Worm (Caenorhabditis elegans) whole organism, young adult: ENCODE data around the gene F52C6.4.

Experiments
- B0336.3 ChIP-seq: fragments of 200-800 bp; sonication (Bioruptor generic); IDR thresholded peaks from 2 replicates; pipeline ENCODE4 v1.3.6; 2022; ENCODE audit warnings: missing genetic modification characterization, missing compliant biosample characterization
- D2030.7 ChIP-seq: fragments of 200-800 bp; sonication (Bioruptor generic); IDR thresholded peaks from 2 replicates; pipeline ENCODE4 v1.3.6; 2022; ENCODE audit warnings: missing genetic modification reagents, missing genetic modification characterization, missing compliant biosample characterization
- F33H1.4 ChIP-seq: fragments of 200-800 bp; sonication (Bioruptor generic); IDR thresholded peaks from 2 replicates; pipeline ENCODE4 v1.3.6; 2022; ENCODE audit warnings: missing genetic modification reagents, missing genetic modification characterization, missing compliant biosample characterization
- F37B4.10 ChIP-seq: fragments of 200-800 bp; sonication (Bioruptor generic); IDR thresholded peaks from 2 replicates; pipeline ENCODE4 v1.3.6; 2022; ENCODE audit warnings: missing genetic modification characterization, missing compliant biosample characterization
- F49E8.2 ChIP-seq: sonication (generic microtip); optimal IDR thresholded peaks from 3 replicates; lab custom pipeline; 2017; ENCODE audit warnings: missing genetic modification characterization, mild to moderate bottlenecking, missing compliant biosample characterization, antibody characterized with exemption, moderate library complexity; ENCODE audit not compliant: insufficient read depth
- F52B5.7 ChIP-seq: sonication (generic microtip); optimal IDR thresholded peaks from 2 replicates; lab custom pipeline; 2016; ENCODE audit warnings: mild to moderate bottlenecking, missing genetic modification characterization, missing compliant biosample characterization
- F55B11.4 ChIP-seq: sonication (generic microtip); optimal IDR thresholded peaks from 2 replicates; lab custom pipeline; 2016; ENCODE audit warnings: missing compliant biosample characterization, missing genetic modification characterization, borderline replicate concordance; ENCODE audit not compliant: insufficient read depth
- F57A8.1 ChIP-seq: fragments of 200-800 bp; sonication (Bioruptor generic); optimal IDR thresholded peaks from 2 replicates; lab custom pipeline; 2018; ENCODE audit warnings: mild to moderate bottlenecking, missing genetic modification characterization, moderate library complexity, missing compliant biosample characterization
- T07F8.4 ChIP-seq: sonication (generic microtip); optimal IDR thresholded peaks from 2 replicates; lab custom pipeline; 2016; ENCODE audit warnings: mild to moderate bottlenecking, missing genetic modification characterization, moderate library complexity, missing compliant biosample characterization
- T26A5.8 ChIP-seq: sonication (generic microtip); optimal IDR thresholded peaks from 2 replicates; lab custom pipeline; 2016; ENCODE audit warnings: missing genetic modification characterization, missing compliant biosample characterization
- Y56A3A.18 ChIP-seq: fragments of 200-800 bp; sonication (Bioruptor generic); IDR thresholded peaks from 2 replicates; pipeline ENCODE4 v1.3.6; 2022; ENCODE audit warnings: missing genetic modification reagents, missing genetic modification characterization, missing compliant biosample characterization
- Y67H2A.10 ChIP-seq: fragments of 200-800 bp; sonication (Bioruptor generic); conservative IDR thresholded peaks from 2 replicates; pipeline ENCODE4 v1.3.6; 2022; ENCODE audit warnings: missing genetic modification reagents, missing genetic modification characterization, missing compliant biosample characterization
- aptf-3 ChIP-seq: fragments of 200-800 bp; sonication (Bioruptor generic); IDR thresholded peaks from 2 replicates; pipeline ENCODE4 v1.3.6; 2022; ENCODE audit warnings: missing genetic modification characterization, missing compliant biosample characterization
- attf-3 ChIP-seq: fragments of 200-800 bp; sonication (Bioruptor generic); conservative IDR thresholded peaks from 2 replicates; pipeline ENCODE4 v1.3.6; 2022; ENCODE audit warnings: missing genetic modification reagents, missing genetic modification characterization, missing compliant biosample characterization
- bed-2 ChIP-seq: fragments of 200-800 bp; sonication (Bioruptor generic); IDR thresholded peaks from 2 replicates; pipeline ENCODE4 v1.3.6; 2022; ENCODE audit warnings: missing genetic modification reagents, missing genetic modification characterization, missing compliant biosample characterization
- cebp-1 ChIP-seq, 2 experiments: fragments of 200-800 bp in 1 of 2; sonication (Bioruptor generic) in 1 of 2; sonication (generic microtip) in 1 of 2; IDR thresholded peaks in 1 of 2; optimal IDR thresholded peaks in 1 of 2; 2 replicates each; pipeline versions ENCODE4 v1.3.6 to Lab custom; 2017 to 2022; ENCODE audit warnings: missing compliant biosample characterization in 2 of 2, missing genetic modification characterization in 2 of 2, mild to moderate bottlenecking in 1 of 2, missing genetic modification reagents in 1 of 2, moderate library complexity in 1 of 2
- cebp-2 ChIP-seq: fragments of 200-800 bp; sonication (Bioruptor generic); IDR thresholded peaks from 2 replicates; pipeline ENCODE4 v1.3.6; 2022; ENCODE audit warnings: missing genetic modification characterization, missing compliant biosample characterization
- ceh-58 ChIP-seq: fragments of 200-800 bp; sonication (Bioruptor generic); IDR thresholded peaks from 2 replicates; pipeline ENCODE4 v1.3.6; 2022; ENCODE audit warnings: missing genetic modification characterization, missing compliant biosample characterization
- dpl-1 ChIP-seq: fragments of 150-350 bp; optimal IDR thresholded peaks from 2 replicates; lab custom pipeline; 2014; ENCODE audit warnings: missing biosample characterization, missing genetic modification reagents, missing genetic modification characterization
- efl-1 ChIP-seq: fragments of 150-350 bp; optimal IDR thresholded peaks from 2 replicates; lab custom pipeline; 2014; ENCODE audit warnings: missing biosample characterization, missing genetic modification reagents, missing genetic modification characterization
- egl-18 ChIP-seq: fragments of 200-800 bp; sonication (Bioruptor generic); IDR thresholded peaks from 2 replicates; pipeline ENCODE4 v1.3.6; 2022; ENCODE audit warnings: missing genetic modification reagents, missing genetic modification characterization, missing compliant biosample characterization
- egl-44 ChIP-seq: fragments of 200-800 bp; sonication (Bioruptor generic); IDR thresholded peaks from 2 replicates; pipeline ENCODE4 v1.3.6; 2022; ENCODE audit warnings: missing genetic modification reagents, missing genetic modification characterization, missing compliant biosample characterization
- let-526 ChIP-seq: fragments of 200-800 bp; sonication (Bioruptor generic); IDR thresholded peaks from 2 replicates; pipeline ENCODE4 v1.3.6; 2022; ENCODE audit warnings: missing genetic modification reagents, missing genetic modification characterization, missing compliant biosample characterization
- let-607 ChIP-seq, 2 experiments: fragments of 200-800 bp in 1 of 2; sonication (Bioruptor generic) in 1 of 2; sonication (generic microtip) in 1 of 2; optimal IDR thresholded peaks; 2 replicates each; lab custom pipeline; 2016 to 2018; ENCODE audit warnings: mild to moderate bottlenecking in 2 of 2, missing compliant biosample characterization in 2 of 2, missing genetic modification characterization in 2 of 2, moderate library complexity in 2 of 2, missing genotype in 1 of 2
- lin-40 ChIP-seq: sonication (generic microtip); optimal IDR thresholded peaks from 2 replicates; lab custom pipeline; 2016; ENCODE audit warnings: missing genetic modification characterization, mild to moderate bottlenecking, missing compliant biosample characterization, missing genotype, missing genetic modification reagents
- madf-8 ChIP-seq: fragments of 200-800 bp; sonication (Bioruptor generic); conservative IDR thresholded peaks from 2 replicates; pipeline ENCODE4 v1.3.6; 2022; ENCODE audit warnings: missing genetic modification reagents, missing genetic modification characterization, missing compliant biosample characterization
- nfyb-1 ChIP-seq: fragments of 200-800 bp; sonication (Bioruptor generic); IDR thresholded peaks from 2 replicates; pipeline ENCODE4 v1.3.6; 2022; ENCODE audit warnings: missing genetic modification reagents, missing genetic modification characterization, missing compliant biosample characterization
- pbrm-1 ChIP-seq: fragments of 200-800 bp; sonication (Bioruptor generic); IDR thresholded peaks from 2 replicates; pipeline ENCODE4 v1.3.6; 2022; ENCODE audit warnings: missing genetic modification reagents, missing genetic modification characterization, missing compliant biosample characterization
- pha-4 ChIP-seq: fragments of 150-350 bp; sonication (generic microtip); optimal IDR thresholded peaks from 2 replicates; lab custom pipeline; 2014; ENCODE audit warnings: missing biosample characterization, missing genetic modification reagents, missing genetic modification characterization
- sdz-38 ChIP-seq: sonication (generic microtip); optimal IDR thresholded peaks from 2 replicates; lab custom pipeline; 2016; ENCODE audit warnings: missing genotype, missing genetic modification characterization, missing compliant biosample characterization
- sea-2 ChIP-seq: fragments of 200-800 bp; sonication (Bioruptor generic); IDR thresholded peaks from 2 replicates; pipeline ENCODE4 v1.3.6; 2022; ENCODE audit warnings: missing genetic modification characterization, missing compliant biosample characterization
- snpc-4 ChIP-seq, 5 experiments: fragments of 150-350 bp in 1 of 5; sonication (generic microtip) in 4 of 5; optimal IDR thresholded peaks; 2 replicates each; lab custom pipeline; 2014 to 2018; ENCODE audit warnings: missing genetic modification characterization in 5 of 5, missing biosample characterization in 3 of 5, antibody characterized with exemption in 2 of 5, mild to moderate bottlenecking in 2 of 5, missing compliant biosample characterization in 2 of 5, missing genotype in 2 of 5, moderate library complexity in 2 of 5, missing genetic modification reagents in 1 of 5
- somi-1 ChIP-seq: fragments of 200-800 bp; sonication (Bioruptor generic); optimal IDR thresholded peaks from 2 replicates; lab custom pipeline; 2018; ENCODE audit warnings: mild to moderate bottlenecking, missing genetic modification characterization, missing compliant biosample characterization
- sptf-2 ChIP-seq: fragments of 200-800 bp; sonication (Bioruptor generic); optimal IDR thresholded peaks from 2 replicates; lab custom pipeline; 2018; ENCODE audit warnings: mild to moderate bottlenecking, missing genetic modification characterization, missing compliant biosample characterization
- ztf-18 ChIP-seq: sonication (generic microtip); optimal IDR thresholded peaks from 2 replicates; lab custom pipeline; 2016; ENCODE audit warnings: missing genotype, mild to moderate bottlenecking, missing genetic modification characterization, missing compliant biosample characterization
- ztf-3 ChIP-seq: fragments of 200-800 bp; sonication (Bioruptor generic); optimal IDR thresholded peaks from 2 replicates; lab custom pipeline; 2018; ENCODE audit warnings: mild to moderate bottlenecking, missing genetic modification characterization, missing compliant biosample characterization

F52C6.4 gene

ce11 chrII:1893912-1894311 is 29.0 kb upstream of the F52C6.4 start, which contains the start of gene C16C4.1 (continued):
- TF ChIP-seq snpc-4 (GFP tag; optimal IDR thresholded peaks at IDR 0.05; lab: Kevin White, UChicago) (no peak), snpc-4 (tag; optimal IDR thresholded peaks at IDR 0.05; lab: Kevin White, UChicago) (no peak), attf-3 (GFP tag; lab: Robert Waterston, UW) (no peak), ztf-3 (GFP tag; lab: Kevin White, UChicago) (no peak), efl-1 (GFP tag; lab: Kevin White, UChicago) (no peak), sea-2 (no peak), F33H1.4 (GFP tag; lab: Robert Waterston, UW) (no peak)

DNA sequence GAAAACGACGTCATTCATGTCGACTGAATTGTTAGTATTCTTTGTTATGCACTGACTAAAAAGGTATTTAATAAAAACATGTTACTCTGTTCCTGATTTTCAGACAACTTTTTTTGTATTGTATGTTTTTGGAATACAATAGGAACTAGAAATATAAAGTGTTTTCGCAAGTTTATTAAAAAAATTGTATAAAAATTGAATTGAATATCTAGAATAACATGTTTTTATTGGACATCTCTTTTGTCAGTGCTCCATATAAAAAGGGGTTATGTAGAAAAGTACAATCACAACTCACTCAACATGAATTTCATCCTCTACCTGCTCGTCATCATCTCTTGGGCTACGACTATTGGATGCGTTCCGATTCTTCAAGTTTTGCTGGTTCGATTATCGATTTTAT is 27.7 kb upstream of the F52C6.4 start, which contains the start of gene C46F9.5:
Gene C46F9.5 (plus strand): TSS at position 301 of the 400 bp plus-strand sequence.
- TF ChIP-seq ztf-18 (no peak), nfyb-1 (GFP tag; lab: Robert Waterston, UW) (no peak), let-607 (tag; optimal IDR thresholded peaks at IDR 0.05; lab: Kevin White, UChicago) (no peak), F37B4.10 (GFP tag; lab: Robert Waterston, UW) (no peak), F57A8.1 (no peak), cebp-2 (GFP tag; lab: Robert Waterston, UW) (no peak), D2030.7 (GFP tag; lab: Robert Waterston, UW) (no peak)

- TF ChIP-seq lin-40 (tag; lab: Kevin White, UChicago) (no peak), somi-1 (GFP tag; lab: Kevin White, UChicago) (no peak), madf-8 (no peak), egl-18 (no peak), Y56A3A.18 (GFP tag; lab: Robert Waterston, UW) (no peak), F55B11.4 (tag; lab: Kevin White, UChicago) (no peak), F52B5.7 (no peak), pha-4 (tag; lab: Kevin White, UChicago) (no peak)
These were observed 27.2 kb upstream of the F52C6.4 start, which contains the start of gene math-25 for ce11 chrII:1895762-1896161. Gene math-25 (plus strand): TSS chrII:1896062.

DNA sequence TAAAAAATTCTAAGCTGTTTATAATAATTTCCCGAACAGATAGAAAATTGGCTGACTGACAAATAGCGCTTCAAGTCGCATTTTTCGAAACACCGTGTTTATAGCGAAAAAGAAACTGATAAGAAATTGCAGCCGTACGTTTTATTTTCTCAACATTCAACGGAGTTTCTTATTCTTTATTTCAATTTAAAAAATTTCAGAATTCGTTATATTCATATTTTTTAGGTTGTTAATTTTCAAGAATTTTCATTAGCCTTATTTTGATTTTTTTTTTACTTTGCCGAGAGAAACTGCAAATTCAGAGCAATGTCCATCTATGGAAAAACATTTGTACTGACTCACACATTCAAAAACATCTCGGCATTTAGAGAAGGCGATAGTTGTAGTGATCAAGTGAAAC is 25.0 kb upstream of the F52C6.4 start, which contains the start of gene C46F9.6:
Gene C46F9.6 (plus strand): TSS at position 301 of the 400 bp plus-strand sequence.
- TF ChIP-seq let-526 (GFP tag; lab: Robert Waterston, UW) (no peak), egl-44 (GFP tag; lab: Robert Waterston, UW) (no peak), T26A5.8 (tag; lab: Kevin White, UChicago) (no peak), cebp-1 (GFP tag; IDR thresholded peaks at IDR 0.05; lab: Robert Waterston, UW) (no peak), cebp-1 (tag; optimal IDR thresholded peaks at IDR 0.05; lab: Kevin White, UChicago) (no peak), sptf-2 (GFP tag; lab: Kevin White, UChicago) (no peak), F49E8.2 (tag; lab: Kevin White, UChicago) (no peak), F37B4.10 (GFP tag; lab: Robert Waterston, UW) (no peak), bed-2 (no peak)

DNA sequence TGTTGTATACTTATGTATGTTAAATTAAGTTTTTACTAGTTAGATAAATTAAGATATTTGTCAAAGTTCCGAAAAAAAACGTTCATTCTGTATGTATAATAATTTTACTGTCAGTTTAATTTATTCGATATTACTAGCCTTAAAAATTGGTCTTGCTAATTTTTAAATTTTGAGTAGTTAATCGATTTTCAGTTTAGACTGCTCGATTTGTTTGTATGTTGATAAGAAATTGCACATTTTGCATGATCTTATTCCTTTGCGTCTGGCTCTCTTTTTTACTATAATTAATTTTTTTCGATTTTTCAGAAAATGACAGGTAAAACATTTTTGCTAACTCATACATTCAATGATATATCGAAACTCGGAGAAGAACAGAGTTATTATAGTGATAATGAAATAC is 23.0 kb upstream of the F52C6.4 start, which contains the start of gene math-24:
Gene math-24 (plus strand): TSS at position 301 of the 400 bp plus-strand sequence.
- TF ChIP-seq let-526 (GFP tag; lab: Robert Waterston, UW): no peak
- TF ChIP-seq madf-8: no peak
- no peak for TF ChIP-seq aptf-3 (GFP tag; lab: Robert Waterston, UW)
- TF ChIP-seq dpl-1: no peak
- TF ChIP-seq sdz-38 (tag; lab: Kevin White, UChicago): no peak
- no peak for TF ChIP-seq ceh-58 (GFP tag; lab: Robert Waterston, UW)
- no peak for TF ChIP-seq ztf-3 (GFP tag; lab: Kevin White, UChicago)
- TF ChIP-seq Y56A3A.18 (GFP tag; lab: Robert Waterston, UW): no peak
- TF ChIP-seq T07F8.4 (tag; lab: Kevin White, UChicago): no peak
- TF ChIP-seq pbrm-1: no peak
- no peak for TF ChIP-seq Y67H2A.10 (GFP tag; lab: Robert Waterston, UW)
- TF ChIP-seq B0336.3 (GFP tag; lab: Robert Waterston, UW): no peak
- TF ChIP-seq F52B5.7: no peak
